Fruit fly (Drosophila melanogaster) whole organism, adult: Measurements from ENCODE around the gene CG32295.

Experiments
- CG11617 ChIP-seq: fragments of 200-800 bp; sonication (Bioruptor generic); optimal IDR thresholded peaks from 2 replicates; lab custom pipeline; 2017; ENCODE audit warnings: mild to moderate bottlenecking, missing biosample characterization, missing genetic modification reagents, missing genetic modification characterization
- CG12768 ChIP-seq: fragments of 200-800 bp; sonication (Bioruptor generic); optimal IDR thresholded peaks from 2 replicates; lab custom pipeline; 2017; ENCODE audit warnings: missing biosample characterization, missing genetic modification characterization, mild to moderate bottlenecking, moderate library complexity, missing genetic modification reagents
- CG14711 ChIP-seq: fragments of 200-800 bp; sonication (Bioruptor generic); optimal IDR thresholded peaks from 2 replicates; lab custom pipeline; 2018; ENCODE audit warnings: missing biosample characterization, mild to moderate bottlenecking, missing genetic modification characterization, moderate library complexity
- CG1620 ChIP-seq: fragments of 200-800 bp; sonication (Bioruptor generic); optimal IDR thresholded peaks from 2 replicates; lab custom pipeline; 2016; ENCODE audit warnings: missing biosample characterization, missing genetic modification characterization
- CG33017 ChIP-seq: fragments of 200-800 bp; sonication (Bioruptor generic); optimal IDR thresholded peaks from 2 replicates; lab custom pipeline; 2018; ENCODE audit warnings: missing biosample characterization, mild to moderate bottlenecking, missing genetic modification characterization, moderate library complexity
- CG5204 ChIP-seq: fragments of 200-800 bp; sonication (Bioruptor generic); optimal IDR thresholded peaks from 2 replicates; lab custom pipeline; 2016; ENCODE audit warnings: missing biosample characterization, missing genetic modification characterization
- CG7045 ChIP-seq: fragments of 200-800 bp; sonication (Bioruptor generic); optimal IDR thresholded peaks from 2 replicates; lab custom pipeline; 2017; ENCODE audit warnings: missing biosample characterization, mild to moderate bottlenecking, missing genetic modification characterization
- CG7101 ChIP-seq: fragments of 200-800 bp; sonication (Bioruptor generic); optimal IDR thresholded peaks from 2 replicates; lab custom pipeline; 2018; ENCODE audit warnings: missing biosample characterization, mild to moderate bottlenecking, missing genetic modification characterization, moderate library complexity
- Clk ChIP-seq: fragments of 200-800 bp; sonication (Bioruptor generic); optimal IDR thresholded peaks from 2 replicates; lab custom pipeline; 2017; ENCODE audit warnings: missing biosample characterization, missing genetic modification characterization
- Crg-1 ChIP-seq: fragments of 200-800 bp; sonication (Bioruptor generic); optimal IDR thresholded peaks from 2 replicates; lab custom pipeline; 2016; ENCODE audit warnings: missing biosample characterization, missing genetic modification characterization
- Hr96 ChIP-seq: fragments of 200-800 bp; sonication (Bioruptor generic); optimal IDR thresholded peaks from 2 replicates; lab custom pipeline; 2016; ENCODE audit warnings: missing biosample characterization, missing genetic modification characterization
- Mnt ChIP-seq: fragments of 200-800 bp; sonication (Bioruptor generic); optimal IDR thresholded peaks from 2 replicates; lab custom pipeline; 2016; ENCODE audit warnings: missing biosample characterization, mild to moderate bottlenecking, missing genetic modification characterization
- bab1 ChIP-seq: fragments of 200-800 bp; sonication (Bioruptor generic); optimal IDR thresholded peaks from 3 replicates; lab custom pipeline; 2019; ENCODE audit warnings: missing biosample characterization, mild to moderate bottlenecking, missing genetic modification characterization, moderate library complexity
- cic ChIP-seq: fragments of 200-800 bp; sonication (Bioruptor generic); optimal IDR thresholded peaks from 2 replicates; lab custom pipeline; 2017; ENCODE audit warnings: missing biosample characterization, mild to moderate bottlenecking, missing genetic modification characterization, moderate library complexity
- cnc ChIP-seq, 2 experiments: fragments of >200 bp; optimal IDR thresholded peaks; 2 replicates each; lab custom pipeline; 2017
- kay ChIP-seq: fragments of 200-800 bp; sonication (Bioruptor generic); peaks from one replicate; lab custom pipeline; 2016; ENCODE audit warnings: missing biosample characterization, missing genetic modification characterization, borderline replicate concordance
- ovo ChIP-seq: fragments of 200-800 bp; sonication (Bioruptor generic); optimal IDR thresholded peaks from 2 replicates; lab custom pipeline; 2016; ENCODE audit warnings: missing biosample characterization, missing genetic modification characterization
- pad ChIP-seq: fragments of 200-800 bp; sonication (Bioruptor generic); optimal IDR thresholded peaks from 3 replicates; lab custom pipeline; 2017; ENCODE audit warnings: missing biosample characterization, missing genetic modification characterization, mild to moderate bottlenecking, moderate library complexity, missing genetic modification reagents
- tj ChIP-seq: fragments of 200-800 bp; sonication (Bioruptor generic); optimal IDR thresholded peaks from 3 replicates; lab custom pipeline; 2017; ENCODE audit warnings: missing biosample characterization, mild to moderate bottlenecking, missing genetic modification characterization, moderate library complexity
- toe ChIP-seq: fragments of 200-800 bp; sonication (Bioruptor generic); optimal IDR thresholded peaks from 2 replicates; lab custom pipeline; 2016; ENCODE audit warnings: missing biosample characterization, missing genetic modification characterization

The CG32295 gene

dm6 chr3L:2567050-2567609, 40.4 kb upstream of the CG32295 start:
- TF ChIP-seq Hr96 (no peak), Clk (GFP tag; lab: Kevin White, UChicago) (no peak), CG12768 (no peak), toe (GFP tag; lab: Kevin White, UChicago) (no peak), ovo (no peak), tj (GFP tag; lab: Kevin White, UChicago) (no peak), bab1 (GFP tag; lab: Kevin White, UChicago) (no peak), cnc (optimal IDR thresholded peaks at IDR 0.05; lab: Kevin White, UChicago) (no peak), CG14711 (tag; lab: Kevin White, UChicago) (no peak), CG11617 (GFP tag; lab: Kevin White, UChicago) (no peak), Crg-1 (GFP tag; lab: Kevin White, UChicago) (no peak), CG5204 (no peak), Mnt (GFP tag; lab: Kevin White, UChicago) (no peak), CG7101 (tag; lab: Kevin White, UChicago) (no peak), pad (no peak), kay (GFP tag; lab: Kevin White, UChicago) (no peak), CG7045 (no peak)

dm6 chr3L:2566029-2566428, 39.3 kb upstream of the CG32295 start:
- TF ChIP-seq CG33017 (tag; lab: Kevin White, UChicago) (no peak), CG1620 (GFP tag; lab: Kevin White, UChicago) (no peak), cic (GFP tag; lab: Kevin White, UChicago) (no peak), Clk (GFP tag; lab: Kevin White, UChicago) (no peak), bab1 (GFP tag; lab: Kevin White, UChicago) (no peak)

dm6 chr3L:2555670-2556069, 28.9 kb upstream of the CG32295 start:
- TF ChIP-seq cnc (optimal IDR thresholded peaks at IDR 0.05; lab: Kevin White, UChicago) (no peak), kay (GFP tag; lab: Kevin White, UChicago) (peak; percentile 91), toe (GFP tag; lab: Kevin White, UChicago) (no peak), bab1 (GFP tag; lab: Kevin White, UChicago) (no peak)

- TF ChIP-seq CG12768 (peak; percentile 19), Hr96 (no peak), Mnt (GFP tag; lab: Kevin White, UChicago) (peak; percentile 39), CG11617 (GFP tag; lab: Kevin White, UChicago) (peak; percentile 6), cic (GFP tag; lab: Kevin White, UChicago) (peak; percentile 33), CG7045 (peak; percentile 30), kay (GFP tag; lab: Kevin White, UChicago) (peak; percentile 68), bab1 (GFP tag; lab: Kevin White, UChicago) (peak; percentile 40), CG7101 (tag; lab: Kevin White, UChicago) (peak; percentile 36), CG1620 (GFP tag; lab: Kevin White, UChicago) (no peak), CG5204 (no peak), cnc (optimal IDR thresholded peaks at IDR 0.05; lab: Kevin White, UChicago) (no peak), Clk (GFP tag; lab: Kevin White, UChicago) (no peak), CG14711 (tag; lab: Kevin White, UChicago) (peak; percentile 31), CG33017 (tag; lab: Kevin White, UChicago) (peak; percentile 45), tj (GFP tag; lab: Kevin White, UChicago) (peak; percentile 33), pad (no peak), toe (GFP tag; lab: Kevin White, UChicago) (no peak), Crg-1 (GFP tag; lab: Kevin White, UChicago) (peak; percentile 36)
Measured at dm6 chr3L:2554118-2554814, 27.5 kb upstream of the CG32295 start, which contains the start of gene Spn. Spn (minus strand) TSS chr3L:2554292.

DNA sequence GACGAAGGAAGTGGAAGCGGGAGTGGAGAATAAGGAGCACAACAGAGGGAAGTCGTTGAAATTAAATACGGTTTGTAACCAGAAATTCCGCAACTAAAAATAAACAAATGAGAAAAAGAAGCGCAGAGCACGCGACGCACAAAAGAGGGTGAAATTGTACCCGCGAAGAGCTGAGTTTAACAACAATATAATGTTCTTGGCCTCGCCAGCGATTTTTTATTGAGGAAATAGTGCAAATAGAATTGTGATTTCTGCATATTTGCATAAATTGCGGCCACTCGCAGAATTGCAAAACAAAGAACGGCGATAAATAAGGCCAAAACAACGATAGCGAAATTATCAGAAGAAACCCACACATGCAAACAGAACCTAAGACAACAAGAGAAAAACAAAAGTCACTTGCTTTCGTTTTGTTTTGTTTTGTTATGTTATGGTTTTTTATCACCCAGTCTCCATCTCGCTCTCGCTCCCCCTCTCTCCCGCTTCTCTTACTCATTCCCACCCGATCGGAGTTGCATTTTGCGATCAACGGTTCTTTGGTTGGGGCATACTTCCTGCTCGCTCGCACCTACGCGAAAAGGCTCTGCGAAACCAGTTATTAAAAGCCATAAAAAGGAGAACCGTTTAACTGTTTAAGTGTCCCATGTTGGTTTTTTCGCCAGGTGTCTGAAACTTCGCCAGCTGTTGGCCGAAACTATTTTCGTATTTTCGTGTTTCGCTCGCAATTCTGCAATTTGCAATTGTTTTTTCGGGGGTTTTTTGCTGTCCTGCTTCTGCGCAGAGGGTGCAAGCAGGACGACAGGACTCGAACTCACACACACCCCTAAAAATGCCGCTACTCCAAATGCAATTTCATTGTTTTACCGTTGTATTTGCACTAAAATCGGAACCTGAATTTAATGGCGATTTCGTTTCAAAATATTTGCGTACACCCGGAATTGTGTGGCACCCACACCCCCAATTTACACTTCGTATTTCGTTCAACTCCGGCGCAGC, 26.4 kb upstream of the CG32295 start:
- TF ChIP-seq CG1620 (GFP tag; lab: Kevin White, UChicago) (peak; percentile 5), CG11617 (GFP tag; lab: Kevin White, UChicago) (peak; percentile 1), CG7101 (tag; lab: Kevin White, UChicago) (no peak), CG7045 (no peak), pad (peak; percentile 99), CG5204 (no peak), CG33017 (tag; lab: Kevin White, UChicago) (no peak), Hr96 (no peak), Mnt (GFP tag; lab: Kevin White, UChicago) (no peak), CG14711 (tag; lab: Kevin White, UChicago) (no peak), toe (GFP tag; lab: Kevin White, UChicago) (no peak), Crg-1 (GFP tag; lab: Kevin White, UChicago) (no peak), cic (GFP tag; lab: Kevin White, UChicago) (no peak), tj (GFP tag; lab: Kevin White, UChicago) (peak; percentile 99), bab1 (GFP tag; lab: Kevin White, UChicago) (no peak), Clk (GFP tag; lab: Kevin White, UChicago) (no peak), CG12768 (peak; percentile 4), cnc (optimal IDR thresholded peaks at IDR 0.05; lab: Kevin White, UChicago) (no peak), kay (GFP tag; lab: Kevin White, UChicago) (no peak), ovo (peak; percentile 91)
